Worm (Caenorhabditis elegans): ENCODE data around the gene fipr-14.

fipr-14 gene

ce11 chrIV:10896512-10896911 is 19.6 kb downstream of the fipr-14 start, which contains the start of gene srlf-13:
Gene srlf-13 (minus strand): TSS chrIV:10896612.
- TF ChIP-seq ccch-3 (GFP tag; optimal IDR thresholded peaks at IDR 0.05) = no peak
- TF ChIP-seq athp-1 (tag; optimal IDR thresholded peaks at IDR 0.05) = no peak
- TF ChIP-seq madf-10 (tag; optimal IDR thresholded peaks at IDR 0.05) = no peak
- TF ChIP-seq efl-1 (GFP tag; optimal IDR thresholded peaks at IDR 0.05) = no peak
- TF ChIP-seq B0035.1 (tag; optimal IDR thresholded peaks at IDR 0.05) = no peak
- no peak for TF ChIP-seq egrh-3 (GFP tag; IDR thresholded peaks at IDR 0.05)
- TF ChIP-seq mxl-1 (tag; optimal IDR thresholded peaks at IDR 0.05) = no peak
- no peak for TF ChIP-seq nfya-1 (tag; optimal IDR thresholded peaks at IDR 0.05; ENCODE audit: borderline replicate concordance, insufficient read depth)
- TF ChIP-seq mcd-1 (GFP tag; IDR thresholded peaks at IDR 0.05) = no peak
- TF ChIP-seq ceh-27 (GFP tag; optimal IDR thresholded peaks at IDR 0.05) = no peak
- TF ChIP-seq die-1 (tag; optimal IDR thresholded peaks at IDR 0.05) = no peak
- no peak for TF ChIP-seq lag-1 (GFP tag; IDR thresholded peaks at IDR 0.05)
- no peak for TF ChIP-seq B0019.2 (GFP tag; conservative IDR thresholded peaks at IDR 0.05)
- TF ChIP-seq nhr-27 (tag; optimal IDR thresholded peaks at IDR 0.05) = no peak
- TF ChIP-seq F49E8.2 (tag; optimal IDR thresholded peaks at IDR 0.05; ENCODE audit: insufficient read depth) = no peak
- no peak for TF ChIP-seq egl-18 (GFP tag; IDR thresholded peaks at IDR 0.05)
- TF ChIP-seq repo-1 (tag; optimal IDR thresholded peaks at IDR 0.05) = no peak
- TF ChIP-seq zfh-2 (GFP tag; conservative IDR thresholded peaks at IDR 0.05) = no peak

ce11 chrIV:10898160-10898559 is 21.2 kb downstream of the fipr-14 start:
- TF ChIP-seq hmg-20 (GFP tag; IDR thresholded peaks at IDR 0.05) = no peak
- no peak for TF ChIP-seq lin-35 (GFP tag; optimal IDR thresholded peaks at IDR 0.05)
- TF ChIP-seq let-607 (tag; optimal IDR thresholded peaks at IDR 0.05) = no peak
- no peak for TF ChIP-seq C17E4.6 (GFP tag; IDR thresholded peaks at IDR 0.05)
- no peak for TF ChIP-seq K11D2.4 (GFP tag; IDR thresholded peaks at IDR 0.05)
- TF ChIP-seq ZK185.1 (tag; optimal IDR thresholded peaks at IDR 0.05; ENCODE audit: poor library complexity, severe bottlenecking) = no peak
- TF ChIP-seq cebp-1 (GFP tag; IDR thresholded peaks at IDR 0.05) = no peak
- no peak for TF ChIP-seq cebp-1 (tag; optimal IDR thresholded peaks at IDR 0.05)
- no peak for TF ChIP-seq F52B5.7 (tag; optimal IDR thresholded peaks at IDR 0.05)
- no peak for TF ChIP-seq ceh-40 (GFP tag; IDR thresholded peaks at IDR 0.05)

DNA sequence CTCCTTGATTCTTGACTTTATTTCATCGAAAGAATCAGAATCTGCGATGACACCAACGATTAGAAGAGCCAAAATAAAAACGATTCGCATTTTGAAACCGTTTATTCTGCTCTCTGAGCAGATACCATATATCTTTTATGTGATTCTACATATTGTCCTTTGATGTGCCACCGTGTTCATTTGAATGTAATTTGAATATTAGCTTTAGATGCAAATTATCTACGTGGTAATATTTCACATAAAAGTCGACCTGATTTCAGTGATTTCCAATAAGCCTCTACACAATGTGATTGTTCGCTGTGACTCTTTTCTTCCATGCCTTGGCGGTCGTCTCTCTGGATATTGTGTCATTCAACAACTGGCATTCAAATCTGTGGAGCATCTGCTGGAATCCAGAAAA is 22.1 kb downstream of the fipr-14 start, which contains the start of the genes F13E9.9 and F13E9.19:
TSS of gene F13E9.9 (minus strand) at position 101 of the 400 bp plus-strand sequence.
TSS of gene F13E9.19 (plus strand) at position 316 of the 400 bp plus-strand sequence.
- TF ChIP-seq madf-8 (GFP tag; conservative IDR thresholded peaks at IDR 0.05) (no peak), lin-35 (GFP tag; optimal IDR thresholded peaks at IDR 0.05) (no peak), nfya-2 (GFP tag; IDR thresholded peaks at IDR 0.05) (no peak), B0261.1 (tag; optimal IDR thresholded peaks at IDR 0.05) (no peak), him-1 (tag; optimal IDR thresholded peaks at IDR 0.05) (no peak), K11D2.4 (GFP tag; IDR thresholded peaks at IDR 0.05) (no peak), F49E8.2 (tag; optimal IDR thresholded peaks at IDR 0.05; ENCODE audit: insufficient read depth) (no peak), ets-4 (GFP tag; optimal IDR thresholded peaks at IDR 0.05) (no peak), athp-1 (tag; optimal IDR thresholded peaks at IDR 0.05) (no peak)

DNA sequence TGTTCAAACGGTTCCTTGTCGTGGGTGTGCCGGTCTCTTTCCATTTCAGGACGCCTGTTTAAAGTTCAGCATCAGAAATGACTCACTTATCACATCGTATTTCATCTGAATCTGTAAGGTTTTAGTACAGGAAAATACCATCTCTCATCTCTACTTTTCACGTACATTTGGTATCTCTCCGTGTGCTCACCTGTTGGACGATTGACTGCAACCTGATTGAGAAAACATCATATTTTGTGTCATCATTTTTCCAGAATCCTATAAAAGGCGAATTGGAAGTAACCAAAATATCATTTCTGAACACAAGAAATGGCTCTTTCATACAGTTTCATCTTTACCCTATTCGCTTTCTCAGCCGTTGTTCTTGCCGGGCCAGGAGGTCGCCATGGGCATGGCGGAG is 23.1 kb downstream of the fipr-14 start, which contains the start of gene srlf-30:
TSS of gene srlf-30 (plus strand) at position 301 of the 400 bp plus-strand sequence.
- no peak for TF ChIP-seq xnd-1 (tag; optimal IDR thresholded peaks at IDR 0.05)
- no peak for TF ChIP-seq Y79H2A.3 (GFP tag; conservative IDR thresholded peaks at IDR 0.05)
- TF ChIP-seq T07F8.4 (tag; optimal IDR thresholded peaks at IDR 0.05) = no peak
- TF ChIP-seq pbrm-1 (GFP tag; IDR thresholded peaks at IDR 0.05) = no peak
- TF ChIP-seq zfh-2 (GFP tag; conservative IDR thresholded peaks at IDR 0.05) = no peak
- TF ChIP-seq C06A6.2 (GFP tag; conservative IDR thresholded peaks at IDR 0.05) = no peak
- no peak for TF ChIP-seq ceh-91 (GFP tag; IDR thresholded peaks at IDR 0.05)
- no peak for TF ChIP-seq lin-26 (GFP tag; IDR thresholded peaks at IDR 0.05)
- TF ChIP-seq ceh-79 (tag; optimal IDR thresholded peaks at IDR 0.05) = no peak
- no peak for TF ChIP-seq nfya-2 (GFP tag; IDR thresholded peaks at IDR 0.05)
- no peak for TF ChIP-seq mel-28 (tag; optimal IDR thresholded peaks at IDR 0.05; ENCODE audit: borderline replicate concordance)
- no peak for TF ChIP-seq nhr-120 (GFP tag; IDR thresholded peaks at IDR 0.05)
- TF ChIP-seq ztf-25 (GFP tag; IDR thresholded peaks at IDR 0.05) = no peak
- TF ChIP-seq egl-18 (GFP tag; IDR thresholded peaks at IDR 0.05) = no peak
- TF ChIP-seq lsl-1 (GFP tag; optimal IDR thresholded peaks at IDR 0.05) = no peak
